Fruit fly (Drosophila melanogaster) whole organism, prepupa: ENCODE results near the gene JMJD4.

Experiments used
- Blimp-1 ChIP-seq: fragments of 200-800 bp; sonication (Bioruptor generic); optimal IDR thresholded peaks from 3 replicates; lab custom pipeline; 2017; ENCODE audit warnings: missing biosample characterization, missing genetic modification characterization, mild to moderate bottlenecking, moderate library complexity, missing genetic modification reagents
- CG10631 ChIP-seq: fragments of 200-800 bp; sonication (Bioruptor generic); optimal IDR thresholded peaks from 2 replicates; lab custom pipeline; 2016; ENCODE audit warnings: missing biosample characterization, missing genetic modification characterization
- CG10669 ChIP-seq: fragments of 200-800 bp; sonication (Bioruptor generic); optimal IDR thresholded peaks from 3 replicates; lab custom pipeline; 2018; ENCODE audit warnings: missing biosample characterization, mild to moderate bottlenecking, missing genetic modification characterization, moderate library complexity
- CG11294 ChIP-seq: fragments of 200-800 bp; sonication (Bioruptor generic); IDR thresholded peaks from 2 replicates; pipeline ENCODE4 v1.3.6; 2022; ENCODE audit warnings: missing biosample characterization, missing genetic modification characterization
- CG11902 ChIP-seq: fragments of 200-800 bp; sonication (Bioruptor generic); optimal IDR thresholded peaks from 3 replicates; lab custom pipeline; 2016; ENCODE audit warnings: missing biosample characterization, missing genetic modification characterization
- CG15336 ChIP-seq: fragments of 200-800 bp; sonication (Bioruptor generic); IDR thresholded peaks from 2 replicates; pipeline ENCODE4 v1.3.6; 2022; ENCODE audit warnings: missing biosample characterization, missing genetic modification characterization
- CG1621 ChIP-seq: fragments of 200-800 bp; sonication (Bioruptor generic); optimal IDR thresholded peaks from 3 replicates; lab custom pipeline; 2018; ENCODE audit warnings: missing biosample characterization, mild to moderate bottlenecking, missing genetic modification characterization
- CG3032 ChIP-seq: fragments of 200-800 bp; optimal IDR thresholded peaks from 2 replicates; lab custom pipeline; 2019; ENCODE audit warnings: missing biosample characterization, mild to moderate bottlenecking, missing genetic modification characterization, moderate library complexity
- CG31627 ChIP-seq: fragments of 200-800 bp; sonication (Bioruptor generic); optimal IDR thresholded peaks from 3 replicates; lab custom pipeline; 2016; ENCODE audit warnings: missing biosample characterization, missing genetic modification characterization
- CG32006 ChIP-seq: fragments of 200-800 bp; sonication (Bioruptor generic); optimal IDR thresholded peaks from 3 replicates; lab custom pipeline; 2017; ENCODE audit warnings: missing biosample characterization, mild to moderate bottlenecking, missing genetic modification characterization
- CG3919 ChIP-seq: fragments of 200-800 bp; sonication (Bioruptor generic); optimal IDR thresholded peaks from 3 replicates; lab custom pipeline; 2016; ENCODE audit warnings: missing biosample characterization, missing genetic modification characterization
- CG4318 ChIP-seq: fragments of 200-800 bp; sonication (Bioruptor generic); optimal IDR thresholded peaks from 3 replicates; lab custom pipeline; 2017; ENCODE audit warnings: missing biosample characterization, mild to moderate bottlenecking, missing genetic modification characterization
- CG6163 ChIP-seq: fragments of 200-800 bp; sonication (Bioruptor generic); IDR thresholded peaks from 3 replicates; pipeline ENCODE4 v1.3.6; 2022; ENCODE audit warnings: missing biosample characterization, missing genetic modification characterization
- CG6808 ChIP-seq: fragments of 200-800 bp; sonication (Bioruptor generic); optimal IDR thresholded peaks from 3 replicates; lab custom pipeline; 2017; ENCODE audit warnings: missing biosample characterization, missing genetic modification characterization, mild to moderate bottlenecking, moderate library complexity, missing genetic modification reagents
- CG6854 ChIP-seq: fragments of 200-800 bp; sonication (Bioruptor generic); optimal IDR thresholded peaks from 2 replicates; lab custom pipeline; 2017; ENCODE audit warnings: missing biosample characterization, mild to moderate bottlenecking, missing genetic modification characterization
- CG7368 ChIP-seq: fragments of 200-800 bp; sonication (Bioruptor generic); optimal IDR thresholded peaks from 3 replicates; lab custom pipeline; 2016; ENCODE audit warnings: missing biosample characterization, missing genetic modification characterization
- CG8119 ChIP-seq: fragments of 200-800 bp; sonication (Bioruptor generic); IDR thresholded peaks from 3 replicates; pipeline ENCODE4 v1.3.6; 2022; ENCODE audit warnings: missing biosample characterization, missing genetic modification characterization
- CG8319 ChIP-seq: fragments of 200-800 bp; sonication (Bioruptor generic); optimal IDR thresholded peaks from 3 replicates; lab custom pipeline; 2016; ENCODE audit warnings: missing biosample characterization, missing genetic modification characterization
- CG8632 ChIP-seq: fragments of 200-800 bp; sonication (Bioruptor generic); optimal IDR thresholded peaks from 3 replicates; lab custom pipeline; 2016; ENCODE audit warnings: missing biosample characterization, missing genetic modification characterization
- CG9139 ChIP-seq: fragments of 200-800 bp; sonication (Bioruptor generic); optimal IDR thresholded peaks from 3 replicates; lab custom pipeline; 2017; ENCODE audit warnings: missing biosample characterization, mild to moderate bottlenecking, missing genetic modification characterization
- Eip75B ChIP-seq: fragments of 200-800 bp; sonication (Bioruptor generic); optimal IDR thresholded peaks from 3 replicates; lab custom pipeline; 2016; ENCODE audit warnings: missing biosample characterization, missing genetic modification characterization
- Eip78C ChIP-seq: fragments of 200-800 bp; sonication (Bioruptor generic); peaks from one replicate; lab custom pipeline; 2016; ENCODE audit warnings: missing biosample characterization, missing genetic modification characterization
- Eip93F ChIP-seq: fragments of 200-800 bp; sonication (Bioruptor generic); optimal IDR thresholded peaks from 2 replicates; lab custom pipeline; 2016; ENCODE audit warnings: missing biosample characterization, mild to moderate bottlenecking, missing genetic modification characterization
- Ets21C ChIP-seq: fragments of 200-800 bp; sonication (Bioruptor generic); optimal IDR thresholded peaks from 3 replicates; lab custom pipeline; 2016; ENCODE audit warnings: missing biosample characterization, missing genetic modification characterization
- Ets96B ChIP-seq: fragments of 200-800 bp; optimal IDR thresholded peaks from 2 replicates; lab custom pipeline; 2019; ENCODE audit warnings: missing biosample characterization, mild to moderate bottlenecking, missing genetic modification characterization, moderate library complexity
- Gug ChIP-seq: fragments of 200-800 bp; sonication (Bioruptor generic); IDR thresholded peaks from 2 replicates; pipeline ENCODE4 v1.3.6; 2022; ENCODE audit warnings: missing biosample characterization, missing genetic modification characterization
- Hr39 ChIP-seq: fragments of 200-800 bp; sonication (Bioruptor generic); optimal IDR thresholded peaks from 2 replicates; lab custom pipeline; 2016; ENCODE audit warnings: missing biosample characterization, missing genetic modification characterization
- Hr4 ChIP-seq: fragments of 200-800 bp; sonication (Bioruptor generic); optimal IDR thresholded peaks from 3 replicates; lab custom pipeline; 2016; ENCODE audit warnings: missing biosample characterization, missing genetic modification characterization
- Met ChIP-seq: fragments of 200-800 bp; sonication (Bioruptor generic); optimal IDR thresholded peaks from 3 replicates; lab custom pipeline; 2016; ENCODE audit warnings: missing biosample characterization, missing genetic modification characterization
- OdsH ChIP-seq: fragments of 200-800 bp; sonication (Bioruptor generic); optimal IDR thresholded peaks from 3 replicates; lab custom pipeline; 2016; ENCODE audit warnings: missing biosample characterization, missing genetic modification characterization
- Smox ChIP-seq: fragments of 200-800 bp; sonication (Bioruptor generic); optimal IDR thresholded peaks from 3 replicates; lab custom pipeline; 2016; ENCODE audit warnings: missing biosample characterization, missing genetic modification characterization
- Sox102F ChIP-seq: fragments of 200-800 bp; sonication (Bioruptor generic); optimal IDR thresholded peaks from 2 replicates; lab custom pipeline; 2016; ENCODE audit warnings: missing biosample characterization, mild to moderate bottlenecking, missing genetic modification characterization
- Sox14 ChIP-seq: fragments of 200-800 bp; sonication (Bioruptor generic); optimal IDR thresholded peaks from 3 replicates; lab custom pipeline; 2016; ENCODE audit warnings: missing biosample characterization, missing genetic modification characterization
- Sox15 ChIP-seq: fragments of 200-800 bp; sonication (Bioruptor generic); optimal IDR thresholded peaks from 3 replicates; lab custom pipeline; 2016; ENCODE audit warnings: missing biosample characterization, missing genetic modification characterization
- achi ChIP-seq: fragments of 200-800 bp; sonication (Bioruptor generic); optimal IDR thresholded peaks from 3 replicates; lab custom pipeline; 2016; ENCODE audit warnings: missing biosample characterization, missing genetic modification characterization
- acj6 ChIP-seq: fragments of 200-800 bp; sonication (Bioruptor generic); optimal IDR thresholded peaks from 3 replicates; lab custom pipeline; 2016; ENCODE audit warnings: missing biosample characterization, missing genetic modification characterization
- cyc ChIP-seq: fragments of 200-800 bp; sonication (Bioruptor generic); optimal IDR thresholded peaks from 3 replicates; lab custom pipeline; 2016; ENCODE audit warnings: missing biosample characterization, missing genetic modification characterization
- dsx ChIP-seq: fragments of 200-800 bp; optimal IDR thresholded peaks from 3 replicates; lab custom pipeline; 2019; ENCODE audit warnings: missing biosample characterization, mild to moderate bottlenecking, missing genetic modification characterization, moderate library complexity; ENCODE audit not compliant: poor library complexity, severe bottlenecking
- eg ChIP-seq: fragments of 200-800 bp; sonication (Bioruptor generic); IDR thresholded peaks from 3 replicates; pipeline ENCODE4 v1.3.6; 2022; ENCODE audit warnings: missing biosample characterization, missing genetic modification characterization
- esn ChIP-seq: fragments of 200-800 bp; sonication (Bioruptor generic); optimal IDR thresholded peaks from 2 replicates; lab custom pipeline; 2016; ENCODE audit warnings: missing biosample characterization, mild to moderate bottlenecking, missing genetic modification characterization, moderate library complexity
- fd59A ChIP-seq: fragments of 200-800 bp; sonication (Bioruptor generic); optimal IDR thresholded peaks from 2 replicates; lab custom pipeline; 2017; ENCODE audit warnings: missing biosample characterization, mild to moderate bottlenecking, missing genetic modification characterization, missing genetic modification reagents
- fkh ChIP-seq: fragments of 200-800 bp; sonication (Bioruptor generic); optimal IDR thresholded peaks from 3 replicates; lab custom pipeline; 2017; ENCODE audit warnings: missing biosample characterization, mild to moderate bottlenecking, missing genetic modification characterization, moderate library complexity
- lz ChIP-seq: fragments of 200-800 bp; sonication (Bioruptor generic); optimal IDR thresholded peaks from 3 replicates; lab custom pipeline; 2016; ENCODE audit warnings: missing biosample characterization, missing genetic modification characterization
- net ChIP-seq: fragments of 200-800 bp; sonication (Bioruptor generic); optimal IDR thresholded peaks from 3 replicates; lab custom pipeline; 2016; ENCODE audit warnings: missing biosample characterization, missing genetic modification characterization
- salr ChIP-seq, 2 experiments: fragments of 200-800 bp; sonication (Bioruptor generic); optimal IDR thresholded peaks; 3 replicates each; lab custom pipeline; 2016 to 2018; ENCODE audit warnings: missing biosample characterization in 2 of 2, missing genetic modification characterization in 2 of 2, mild to moderate bottlenecking in 1 of 2
- spab ChIP-seq: fragments of 200-800 bp; sonication (Bioruptor generic); optimal IDR thresholded peaks from 2 replicates; lab custom pipeline; 2017; ENCODE audit warnings: missing biosample characterization, mild to moderate bottlenecking, missing genetic modification characterization, missing genetic modification reagents
- ss ChIP-seq, 2 experiments: fragments of 200-800 bp; sonication (Bioruptor generic); optimal IDR thresholded peaks; 2 replicates in 1 of 2; 3 replicates in 1 of 2; lab custom pipeline; 2017 to 2018; ENCODE audit warnings: mild to moderate bottlenecking in 2 of 2, missing biosample characterization in 2 of 2, missing genetic modification characterization in 2 of 2, moderate library complexity in 1 of 2
- svp ChIP-seq: fragments of 200-800 bp; sonication (Bioruptor generic); peaks from one replicate; lab custom pipeline; 2016; ENCODE audit warnings: missing biosample characterization, missing genetic modification characterization
- topi ChIP-seq: fragments of 200-800 bp; sonication (Bioruptor generic); optimal IDR thresholded peaks from 3 replicates; lab custom pipeline; 2016; ENCODE audit warnings: missing biosample characterization, missing genetic modification characterization
- vri ChIP-seq: fragments of 200-800 bp; sonication (Bioruptor generic); optimal IDR thresholded peaks from 3 replicates; lab custom pipeline; 2016; ENCODE audit warnings: missing biosample characterization, mild to moderate bottlenecking, missing genetic modification characterization

JMJD4 gene

dm6 chr2L:18141471-18142345, 17.4 kb downstream of the JMJD4 start:
- TF ChIP-seq CG9139 (GFP tag; lab: Kevin White, UChicago) (peak; percentile 48), net (GFP tag; lab: Kevin White, UChicago) (peak; percentile 44), lz (peak; percentile 77), CG15336 (GFP tag; lab: Robert Waterston, UW) (peak; percentile 82), Eip75B (GFP tag; lab: Kevin White, UChicago) (peak; percentile 68), CG6163 (no peak; the same call in 1 of the 3 replicates), CG8319 (GFP tag; lab: Kevin White, UChicago) (peak; percentile 51), CG3919 (GFP tag; lab: Kevin White, UChicago) (peak; percentile 80), fd59A (no peak), salr (GFP tag; optimal IDR thresholded peaks at IDR 0.05; lab: Kevin White, UChicago) (no peak), Eip78C (peak; percentile 92), CG4318 (no peak), CG10669 (peak; percentile 57), achi (GFP tag; lab: Kevin White, UChicago) (peak; percentile 58), Smox (GFP tag; lab: Kevin White, UChicago) (peak; percentile 77), Sox14 (GFP tag; lab: Kevin White, UChicago) (peak; percentile 63), fkh (GFP tag; lab: Kevin White, UChicago) (no peak), eg (GFP tag; lab: Robert Waterston, UW) (peak; percentile 78), Blimp-1 (GFP tag; lab: Kevin White, UChicago) (peak; percentile 39), Ets96B (tag; lab: Kevin White, UChicago) (peak; percentile 32), esn (peak; percentile 85), ss (GFP tag; optimal IDR thresholded peaks at IDR 0.05; lab: Kevin White, UChicago) (peak; percentile 22 to 38), cyc (GFP tag; lab: Kevin White, UChicago) (peak; percentile 53), dsx (GFP tag; lab: Kevin White, UChicago) (peak; percentile 63), Ets21C (GFP tag; lab: Kevin White, UChicago) (peak; percentile 57), CG7368 (GFP tag; lab: Kevin White, UChicago) (peak; percentile 44), CG8119 (GFP tag; lab: Robert Waterston, UW) (peak; percentile 84), CG8632 (GFP tag; lab: Kevin White, UChicago) (peak; percentile 63), CG3032 (tag; lab: Kevin White, UChicago) (peak; percentile 52), CG10631 (GFP tag; lab: Kevin White, UChicago) (peak; percentile 57), CG31627 (GFP tag; lab: Kevin White, UChicago) (peak; percentile 70), Gug (peak; percentile 50; the same call in 1 of the 2 replicates), Sox102F (GFP tag; lab: Kevin White, UChicago) (peak; percentile 78), CG1621 (tag; lab: Kevin White, UChicago) (peak; percentile 40), CG11294 (GFP tag; lab: Robert Waterston, UW) (peak; percentile 39; the same call in 1 of the 2 replicates), spab (GFP tag; lab: Kevin White, UChicago) (no peak), Sox15 (peak; percentile 51), CG6854 (peak; percentile 70), CG32006 (GFP tag; lab: Kevin White, UChicago) (peak; percentile 87), topi (peak; percentile 76), acj6 (GFP tag; lab: Kevin White, UChicago) (peak; percentile 74), vri (GFP tag; lab: Kevin White, UChicago) (peak; percentile 69), OdsH (GFP tag; lab: Kevin White, UChicago) (peak; percentile 80), svp (peak; percentile 87), Eip93F (GFP tag; lab: Kevin White, UChicago) (no peak), Hr39 (peak; percentile 68), Met (GFP tag; lab: Kevin White, UChicago) (peak; percentile 78), Hr4 (GFP tag; lab: Kevin White, UChicago) (peak; percentile 82), CG6808 (peak; percentile 9), CG11902 (GFP tag; lab: Kevin White, UChicago) (peak; percentile 25)
